Fruit fly (Drosophila melanogaster) whole organism, embryonic: ENCODE results near the gene CG10254.
A peak's percentile ranks its signal among the peaks of the same experiment; 100 is the strongest.

Experiments
- BtbVII ChIP-seq: fragments of 200-800 bp; sonication (Bioruptor generic); optimal IDR thresholded peaks from 3 replicates; lab custom pipeline; 2017; ENCODE audit warnings: missing biosample characterization, mild to moderate bottlenecking, missing genetic modification characterization
- CG10321 ChIP-seq: fragments of 200-800 bp; sonication (Bioruptor generic); IDR thresholded peaks from 2 replicates; pipeline ENCODE4 v1.3.6; 2022; ENCODE audit warnings: missing biosample characterization, missing genetic modification characterization
- CG12071 ChIP-seq: fragments of 200-800 bp; sonication (Bioruptor generic); optimal IDR thresholded peaks from 3 replicates; lab custom pipeline; 2018; ENCODE audit warnings: missing biosample characterization, mild to moderate bottlenecking, missing genetic modification characterization
- CG12236 ChIP-seq: fragments of 200-800 bp; sonication (Bioruptor generic); optimal IDR thresholded peaks from 2 replicates; lab custom pipeline; 2016; ENCODE audit warnings: missing biosample characterization, missing genetic modification characterization
- CG1603 ChIP-seq: fragments of 200-800 bp; sonication (Bioruptor generic); optimal IDR thresholded peaks from 2 replicates; lab custom pipeline; 2019; ENCODE audit warnings: missing biosample characterization, mild to moderate bottlenecking, missing genetic modification characterization, moderate library complexity
- CG17385 ChIP-seq: fragments of 200-800 bp; sonication (Bioruptor generic); optimal IDR thresholded peaks from 3 replicates; lab custom pipeline; 2018; ENCODE audit warnings: missing biosample characterization, mild to moderate bottlenecking, missing genetic modification characterization
- CG17612 ChIP-seq: fragments of 200-800 bp; sonication (Bioruptor generic); IDR thresholded peaks from 2 replicates; pipeline ENCODE4 v1.3.6; 2022; ENCODE audit warnings: missing biosample characterization, missing genetic modification characterization
- CG2129 ChIP-seq: fragments of 200-800 bp; sonication (Bioruptor generic); IDR thresholded peaks from 2 replicates; pipeline ENCODE4 v1.3.6; 2022; ENCODE audit warnings: missing biosample characterization, missing genetic modification characterization; ENCODE audit not compliant: partially characterized antibody
- CG31388 ChIP-seq: fragments of 200-800 bp; sonication (Bioruptor generic); optimal IDR thresholded peaks from 2 replicates; lab custom pipeline; 2016; ENCODE audit warnings: missing biosample characterization, missing genetic modification characterization
- CG4730 ChIP-seq: fragments of 200-800 bp; sonication (Bioruptor generic); IDR thresholded peaks from 2 replicates; pipeline ENCODE4 v1.3.6; 2022; ENCODE audit warnings: missing biosample characterization, missing genetic modification characterization
- CG6654 ChIP-seq: fragments of 200-800 bp; sonication (Bioruptor generic); optimal IDR thresholded peaks from 2 replicates; lab custom pipeline; 2017; ENCODE audit warnings: missing biosample characterization, mild to moderate bottlenecking, missing genetic modification characterization
- CG6689 ChIP-seq: fragments of 200-800 bp; sonication (Bioruptor generic); IDR thresholded peaks from 2 replicates; pipeline ENCODE4 v1.3.6; 2022; ENCODE audit warnings: missing biosample characterization, missing genetic modification characterization
- CG6854 ChIP-seq: fragments of 200-800 bp; sonication (Bioruptor generic); optimal IDR thresholded peaks from 3 replicates; lab custom pipeline; 2017; ENCODE audit warnings: missing biosample characterization, mild to moderate bottlenecking, missing genetic modification characterization
- CG7271 ChIP-seq: fragments of 200-800 bp; sonication (Bioruptor generic); optimal IDR thresholded peaks from 2 replicates; lab custom pipeline; 2018; ENCODE audit warnings: missing biosample characterization, mild to moderate bottlenecking, missing genetic modification characterization, moderate library complexity
- CG8089 ChIP-seq: fragments of 200-800 bp; sonication (Bioruptor generic); optimal IDR thresholded peaks from 3 replicates; lab custom pipeline; 2016; ENCODE audit warnings: missing biosample characterization, missing genetic modification characterization
- CG9797 ChIP-seq: fragments of 200-800 bp; sonication (Bioruptor generic); optimal IDR thresholded peaks from 3 replicates; lab custom pipeline; 2018; ENCODE audit warnings: missing biosample characterization, mild to moderate bottlenecking, missing genetic modification characterization
- D19A ChIP-seq: fragments of 200-800 bp; optimal IDR thresholded peaks from 3 replicates; lab custom pipeline; 2019; ENCODE audit warnings: missing biosample characterization, mild to moderate bottlenecking, missing genetic modification characterization, moderate library complexity
- Dref ChIP-seq: fragments of 200-800 bp; sonication (Bioruptor generic); IDR thresholded peaks from 2 replicates; pipeline ENCODE4 v1.3.6; 2022; ENCODE audit warnings: missing biosample characterization, missing genetic modification characterization
- Elba2 ChIP-seq: fragments of 200-800 bp; sonication (Bioruptor generic); optimal IDR thresholded peaks from 3 replicates; lab custom pipeline; 2016; ENCODE audit warnings: missing biosample characterization, missing genetic modification characterization
- Ets65A ChIP-seq: fragments of 200-800 bp; sonication (Bioruptor generic); peaks from one replicate; lab custom pipeline; 2016; ENCODE audit warnings: missing biosample characterization, missing genetic modification characterization
- Fer3 ChIP-seq: fragments of 200-800 bp; sonication (Bioruptor generic); optimal IDR thresholded peaks from 2 replicates; lab custom pipeline; 2018; ENCODE audit warnings: missing biosample characterization, mild to moderate bottlenecking, missing genetic modification characterization, moderate library complexity
- GATAe ChIP-seq: fragments of 200-800 bp; sonication (Bioruptor generic); conservative IDR thresholded peaks from 2 replicates; pipeline ENCODE4 v1.3.6; 2022; ENCODE audit warnings: missing biosample characterization, missing genetic modification characterization
- Gug ChIP-seq: fragments of 200-800 bp; sonication (Bioruptor generic); IDR thresholded peaks from 4 replicates; pipeline ENCODE4 v1.3.6; 2022; ENCODE audit warnings: missing biosample characterization, missing genetic modification characterization
- HLH4C ChIP-seq: fragments of 200-800 bp; sonication (Bioruptor generic); IDR thresholded peaks from 3 replicates; pipeline ENCODE4 v1.3.6; 2022; ENCODE audit warnings: missing biosample characterization, missing genetic modification characterization; ENCODE audit not compliant: partially characterized antibody
- HLH54F ChIP-seq: fragments of 200-800 bp; sonication (Bioruptor generic); optimal IDR thresholded peaks from 3 replicates; lab custom pipeline; 2016; ENCODE audit warnings: missing biosample characterization, missing genetic modification characterization
- Hand ChIP-seq: fragments of 200-800 bp; sonication (Bioruptor generic); optimal IDR thresholded peaks from 2 replicates; lab custom pipeline; 2017; ENCODE audit warnings: mild to moderate bottlenecking, missing biosample characterization, missing genetic modification reagents, missing genetic modification characterization
- Lhr ChIP-seq: fragments of 200-800 bp; sonication (Bioruptor generic); optimal IDR thresholded peaks from 3 replicates; lab custom pipeline; 2017; ENCODE audit warnings: mild to moderate bottlenecking, missing biosample characterization, missing genetic modification reagents, missing genetic modification characterization
- Meics ChIP-seq: fragments of 200-800 bp; sonication (Bioruptor generic); optimal IDR thresholded peaks from 2 replicates; lab custom pipeline; 2017; ENCODE audit warnings: missing biosample characterization, mild to moderate bottlenecking, missing genetic modification characterization
- Sin3A ChIP-seq: fragments of >200 bp; optimal IDR thresholded peaks from 2 replicates; lab custom pipeline; 2018
- ase ChIP-seq: fragments of 200-800 bp; sonication (Bioruptor generic); IDR thresholded peaks from 3 replicates; pipeline ENCODE4 v1.3.6; 2022; ENCODE audit warnings: missing biosample characterization, missing genetic modification characterization
- az2 ChIP-seq: fragments of 200-800 bp; sonication (Bioruptor generic); optimal IDR thresholded peaks from 3 replicates; lab custom pipeline; 2016; ENCODE audit warnings: missing biosample characterization, missing genetic modification characterization
- bigmax ChIP-seq: fragments of 200-800 bp; sonication (Bioruptor generic); optimal IDR thresholded peaks from 2 replicates; lab custom pipeline; 2018; ENCODE audit warnings: missing biosample characterization, mild to moderate bottlenecking, missing genetic modification characterization
- bowl ChIP-seq: fragments of 200-800 bp; sonication (Bioruptor generic); IDR thresholded peaks from 2 replicates; pipeline ENCODE4 v1.3.6; 2022; ENCODE audit warnings: missing biosample characterization, missing genetic modification characterization
- br ChIP-seq: fragments of >200 bp; optimal IDR thresholded peaks from 2 replicates; lab custom pipeline; 2017
- corto ChIP-seq: fragments of 200-800 bp; sonication (Bioruptor generic); optimal IDR thresholded peaks from 2 replicates; lab custom pipeline; 2016; ENCODE audit warnings: missing biosample characterization, mild to moderate bottlenecking, missing genetic modification characterization, moderate library complexity
- cwo ChIP-seq: fragments of 200-800 bp; sonication (Bioruptor generic); optimal IDR thresholded peaks from 3 replicates; lab custom pipeline; 2017; ENCODE audit warnings: missing biosample characterization, missing genetic modification characterization, mild to moderate bottlenecking, moderate library complexity, missing genetic modification reagents
- eyg ChIP-seq: fragments of 200-800 bp; sonication (Bioruptor generic); optimal IDR thresholded peaks from 3 replicates; lab custom pipeline; 2016; ENCODE audit warnings: missing biosample characterization, missing genetic modification characterization
- fd96Cb ChIP-seq: fragments of 200-800 bp; sonication (Bioruptor generic); optimal IDR thresholded peaks from 2 replicates; lab custom pipeline; 2018; ENCODE audit warnings: missing biosample characterization, mild to moderate bottlenecking, missing genetic modification characterization, moderate library complexity
- gem ChIP-seq: fragments of 200-800 bp; sonication (Bioruptor generic); optimal IDR thresholded peaks from 2 replicates; lab custom pipeline; 2019; ENCODE audit warnings: missing biosample characterization, mild to moderate bottlenecking, missing genetic modification characterization, moderate library complexity
- jigr1 ChIP-seq: fragments of 200-800 bp; sonication (Bioruptor generic); IDR thresholded peaks from 3 replicates; pipeline ENCODE4 v1.3.6; 2022; ENCODE audit warnings: missing biosample characterization, missing genetic modification characterization
- ken ChIP-seq: fragments of 200-800 bp; sonication (Bioruptor generic); IDR thresholded peaks from 3 replicates; pipeline ENCODE4 v1.3.6; 2022; ENCODE audit warnings: missing biosample characterization, missing genetic modification characterization
- klu ChIP-seq: fragments of 200-800 bp; sonication (Bioruptor generic); IDR thresholded peaks from 2 replicates; pipeline ENCODE4 v1.3.6; 2022; ENCODE audit warnings: missing biosample characterization, missing genetic modification characterization
- lmd ChIP-seq: fragments of 200-800 bp; sonication (Bioruptor generic); IDR thresholded peaks from 2 replicates; pipeline ENCODE4 v1.3.6; 2022; ENCODE audit warnings: missing biosample characterization, missing genetic modification characterization
- mld ChIP-seq: fragments of 200-800 bp; sonication (Bioruptor generic); IDR thresholded peaks from 3 replicates; pipeline ENCODE4 v1.3.6; 2022; ENCODE audit warnings: missing biosample characterization, missing genetic modification characterization; ENCODE audit not compliant: partially characterized antibody
- nerfin-1 ChIP-seq: fragments of 200-800 bp; sonication (Bioruptor generic); optimal IDR thresholded peaks from 3 replicates; lab custom pipeline; 2019; ENCODE audit warnings: missing biosample characterization, mild to moderate bottlenecking, missing genetic modification characterization, moderate library complexity
- phol ChIP-seq: fragments of 200-800 bp; sonication (Bioruptor generic); optimal IDR thresholded peaks from 3 replicates; lab custom pipeline; 2018; ENCODE audit warnings: missing biosample characterization, mild to moderate bottlenecking, missing genetic modification characterization, moderate library complexity
- pros ChIP-seq: fragments of 200-800 bp; sonication (Bioruptor generic); optimal IDR thresholded peaks from 3 replicates; lab custom pipeline; 2019; ENCODE audit warnings: missing biosample characterization, mild to moderate bottlenecking, missing genetic modification characterization, moderate library complexity
- pum ChIP-seq: fragments of 200-800 bp; sonication (Bioruptor generic); optimal IDR thresholded peaks from 2 replicates; lab custom pipeline; 2016; ENCODE audit warnings: missing biosample characterization, missing genetic modification characterization
- sc ChIP-seq, 3 experiments: fragments of >200 bp in 2 of 3; fragments of 200-800 bp in 1 of 3; sonication (Bioruptor generic) in 1 of 3; optimal IDR thresholded peaks; 2 replicates in 2 of 3; 3 replicates in 1 of 3; lab custom pipeline; 2017; ENCODE audit warnings: mild to moderate bottlenecking in 1 of 3, missing biosample characterization in 1 of 3, missing genetic modification characterization in 1 of 3, missing genetic modification reagents in 1 of 3
- schlank ChIP-seq: fragments of 200-800 bp; sonication (Bioruptor generic); optimal IDR thresholded peaks from 2 replicates; lab custom pipeline; 2018; ENCODE audit warnings: missing biosample characterization, mild to moderate bottlenecking, missing genetic modification characterization
- wdn ChIP-seq: fragments of 200-800 bp; sonication (Bioruptor generic); IDR thresholded peaks from 2 replicates; pipeline ENCODE4 v1.3.6; 2022; ENCODE audit warnings: missing biosample characterization, missing genetic modification characterization
- z ChIP-seq: fragments of 200-800 bp; sonication (Bioruptor generic); IDR thresholded peaks from 3 replicates; pipeline ENCODE4 v1.3.6; 2022; ENCODE audit warnings: missing biosample characterization, missing genetic modification characterization

Gene CG10254

DNA sequence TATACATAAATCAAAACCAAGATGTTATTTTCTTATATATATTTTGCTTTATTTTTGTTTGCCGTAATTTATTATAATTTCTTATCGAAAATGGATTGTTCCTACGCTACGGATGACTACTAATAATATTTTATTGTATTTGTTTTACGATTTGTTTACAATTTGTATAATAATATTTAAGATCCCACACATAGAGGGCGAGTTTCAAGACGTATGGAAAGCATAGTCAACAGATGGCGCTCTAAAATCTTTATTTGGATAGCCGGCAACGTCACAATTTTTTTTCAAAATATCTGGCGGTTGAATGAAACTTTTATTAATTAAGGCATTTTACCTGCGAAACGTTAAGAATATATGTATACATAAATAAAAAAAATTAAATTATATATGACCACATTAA lies 27.2 kb upstream of the CG10254 start (continued):
- TF ChIP-seq Fer3 (tag; lab: Kevin White, UChicago) (peak; percentile 27), CG12236 (GFP tag; lab: Kevin White, UChicago) (no peak), gem (peak; percentile 56), HLH54F (GFP tag; lab: Kevin White, UChicago) (no peak), bowl (GFP tag; lab: Robert Waterston, UW) (no peak), nerfin-1 (tag; lab: Kevin White, UChicago) (no peak), sc (optimal IDR thresholded peaks at IDR 0.05; lab: Kevin White, UChicago) (no peak), sc (GFP tag; optimal IDR thresholded peaks at IDR 0.05; lab: Kevin White, UChicago) (no peak), wdn (GFP tag; lab: Robert Waterston, UW) (no peak), CG7271 (tag; lab: Kevin White, UChicago) (no peak), CG6689 (GFP tag; lab: Robert Waterston, UW) (no peak), corto (GFP tag; lab: Kevin White, UChicago) (no peak), CG1603 (tag; lab: Kevin White, UChicago) (peak; percentile 47), ken (GFP tag; lab: Robert Waterston, UW) (no peak), jigr1 (GFP tag; lab: Robert Waterston, UW) (peak; percentile 48; the same call in 1 of the 3 replicates), pros (GFP tag; lab: Kevin White, UChicago) (peak; percentile 80), Hand (GFP tag; lab: Kevin White, UChicago) (no peak), CG6854 (GFP tag; lab: Kevin White, UChicago) (no peak), CG4730 (GFP tag; lab: Robert Waterston, UW) (no peak), D19A (tag; lab: Kevin White, UChicago) (peak; percentile 51), cwo (GFP tag; lab: Kevin White, UChicago) (no peak), mld (GFP tag; lab: Robert Waterston, UW) (no peak), Lhr (GFP tag; lab: Kevin White, UChicago) (peak; percentile 87), Elba2 (GFP tag; lab: Kevin White, UChicago) (no peak), lmd (GFP tag; lab: Robert Waterston, UW) (peak; percentile 22; the same call in 1 of the 2 replicates), br (lab: Kevin White, UChicago) (no peak), Dref (GFP tag; lab: Robert Waterston, UW) (no peak), az2 (GFP tag; lab: Kevin White, UChicago) (peak; percentile 18), CG6654 (no peak), bigmax (GFP tag; lab: Kevin White, UChicago) (no peak), CG31388 (GFP tag; lab: Kevin White, UChicago) (no peak), CG12071 (GFP tag; lab: Kevin White, UChicago) (no peak), CG17385 (GFP tag; lab: Kevin White, UChicago) (no peak), schlank (tag; lab: Kevin White, UChicago) (no peak), CG10321 (GFP tag; lab: Robert Waterston, UW) (no peak), BtbVII (GFP tag; lab: Kevin White, UChicago) (no peak), fd96Cb (tag; lab: Kevin White, UChicago) (no peak), CG2129 (GFP tag; lab: Robert Waterston, UW) (no peak), CG9797 (GFP tag; lab: Kevin White, UChicago) (no peak), pum (no peak), ase (no peak), phol (tag; lab: Kevin White, UChicago) (peak; percentile 15), CG8089 (GFP tag; lab: Kevin White, UChicago) (no peak), GATAe (GFP tag; lab: Robert Waterston, UW) (no peak), Gug (GFP tag; lab: Robert Waterston, UW) (no peak), Sin3A (lab: Kevin White, UChicago) (no peak), eyg (GFP tag; lab: Kevin White, UChicago) (no peak), klu (no peak), Meics (GFP tag; lab: Kevin White, UChicago) (peak; percentile 35), Ets65A (peak; percentile 91), z (no peak), HLH4C (GFP tag; lab: Robert Waterston, UW) (no peak), CG17612 (GFP tag; lab: Robert Waterston, UW) (no peak)
